Worm (Caenorhabditis elegans) whole organism, L1 larva: ENCODE measurements around the gene F09E5.16.
A peak's percentile ranks its signal among the peaks of the same experiment; 100 is the strongest.

Experiments used
- C04F5.9 ChIP-seq: sonication (generic microtip); optimal IDR thresholded peaks from 2 replicates; lab custom pipeline; 2016; ENCODE audit warnings: missing genetic modification characterization, missing compliant biosample characterization
- C16A3.4 ChIP-seq: fragments of 150-350 bp; optimal IDR thresholded peaks from 2 replicates; lab custom pipeline; 2014; ENCODE audit warnings: missing biosample characterization, missing genetic modification characterization
- C34B4.2 ChIP-seq: sonication (generic microtip); optimal IDR thresholded peaks from 2 replicates; lab custom pipeline; 2017; ENCODE audit warnings: mild to moderate bottlenecking, missing genetic modification characterization, missing compliant biosample characterization
- F16B12.6 ChIP-seq: fragments of 150-350 bp; optimal IDR thresholded peaks from 2 replicates; lab custom pipeline; 2014; ENCODE audit warnings: missing biosample characterization, missing genetic modification characterization
- alr-1 ChIP-seq: fragments of 200-800 bp; sonication (Bioruptor generic); optimal IDR thresholded peaks from 2 replicates; lab custom pipeline; 2018; ENCODE audit warnings: borderline replicate concordance, mild to moderate bottlenecking, missing genetic modification characterization, missing compliant biosample characterization
- ama-1 ChIP-seq: fragments of 150-350 bp; optimal IDR thresholded peaks from 2 replicates; lab custom pipeline; 2014
- blmp-1 ChIP-seq: fragments of 150-350 bp; optimal IDR thresholded peaks from 2 replicates; lab custom pipeline; 2014; ENCODE audit warnings: missing biosample characterization, missing genetic modification characterization
- ceh-63 ChIP-seq: fragments of 200-800 bp; sonication (Bioruptor generic); optimal IDR thresholded peaks from 2 replicates; lab custom pipeline; 2018; ENCODE audit warnings: mild to moderate bottlenecking, missing genetic modification characterization, missing compliant biosample characterization
- ceh-8 ChIP-seq: fragments of 200-800 bp; sonication (Bioruptor generic); optimal IDR thresholded peaks from 2 replicates; lab custom pipeline; 2018; ENCODE audit warnings: mild to moderate bottlenecking, missing genetic modification characterization, moderate library complexity, missing compliant biosample characterization
- ceh-82 ChIP-seq, 3 experiments: fragments of 150-350 bp in 1 of 3; sonication (generic microtip) in 2 of 3; optimal IDR thresholded peaks; 2 replicates each; lab custom pipeline; 2014 to 2017; ENCODE audit warnings: missing biosample characterization in 3 of 3, missing genetic modification characterization in 3 of 3
- ceh-90 ChIP-seq: sonication (generic microtip); optimal IDR thresholded peaks from 2 replicates; lab custom pipeline; 2016; ENCODE audit warnings: missing genetic modification characterization, missing compliant biosample characterization
- ces-1 ChIP-seq: fragments of 150-350 bp; optimal IDR thresholded peaks from 2 replicates; lab custom pipeline; 2014; ENCODE audit warnings: missing biosample characterization, missing genetic modification reagents, missing genetic modification characterization
- dpl-1 ChIP-seq, 3 experiments: fragments of 150-350 bp in 2 of 3; sonication (generic microtip) in 1 of 3; optimal IDR thresholded peaks; 2 replicates each; lab custom pipeline; 2014 to 2017; ENCODE audit warnings: missing biosample characterization in 3 of 3, missing genetic modification characterization in 3 of 3, missing genetic modification reagents in 3 of 3
- efl-1 ChIP-seq, 4 experiments: fragments of 150-350 bp; optimal IDR thresholded peaks in 3 of 4; peaks in 1 of 4; 1 replicate in 1 of 4; 2 replicates in 3 of 4; lab custom pipeline; 2014; ENCODE audit warnings: missing biosample characterization in 2 of 4, missing genetic modification characterization in 2 of 4, missing genetic modification reagents in 2 of 4
- efl-3 ChIP-seq: fragments of 200-800 bp; sonication (Bioruptor generic); optimal IDR thresholded peaks from 2 replicates; lab custom pipeline; 2018; ENCODE audit warnings: mild to moderate bottlenecking, missing genetic modification characterization, missing compliant biosample characterization
- egl-27 ChIP-seq, 2 experiments: fragments of 150-350 bp in 1 of 2; sonication (generic microtip); optimal IDR thresholded peaks; 3 replicates each; lab custom pipeline; 2017 to 2018; ENCODE audit warnings: missing biosample characterization in 2 of 2, missing genetic modification characterization in 2 of 2, missing genetic modification reagents in 2 of 2
- ets-5 ChIP-seq: fragments of 200-800 bp; sonication (Bioruptor generic); IDR thresholded peaks from 2 replicates; pipeline ENCODE4 v1.3.6; 2022; ENCODE audit warnings: missing genetic modification characterization, missing compliant biosample characterization
- fkh-8 ChIP-seq: sonication (generic microtip); optimal IDR thresholded peaks from 2 replicates; lab custom pipeline; 2016; ENCODE audit warnings: mild to moderate bottlenecking, missing genetic modification characterization, missing compliant biosample characterization
- fos-1 ChIP-seq: fragments of 150-350 bp; optimal IDR thresholded peaks from 2 replicates; lab custom pipeline; 2014; ENCODE audit warnings: missing biosample characterization, missing genetic modification characterization
- hpl-2 ChIP-seq: fragments of 150-350 bp; optimal IDR thresholded peaks from 2 replicates; lab custom pipeline; 2014; ENCODE audit warnings: missing biosample characterization, missing genetic modification reagents, missing genetic modification characterization
- irx-1 ChIP-seq: sonication (generic microtip); optimal IDR thresholded peaks from 2 replicates; lab custom pipeline; 2016; ENCODE audit warnings: missing genetic modification characterization, missing compliant biosample characterization
- lin-13 ChIP-seq: fragments of 150-350 bp; optimal IDR thresholded peaks from 2 replicates; lab custom pipeline; 2014; ENCODE audit warnings: missing biosample characterization, missing genetic modification reagents, missing genetic modification characterization
- lin-14 ChIP-seq: fragments of 200-800 bp; sonication (Bioruptor generic); optimal IDR thresholded peaks from 2 replicates; lab custom pipeline; 2018; ENCODE audit warnings: mild to moderate bottlenecking, missing genetic modification characterization, moderate library complexity, missing compliant biosample characterization
- lin-15B ChIP-seq: fragments of 150-350 bp; sonication (generic microtip); optimal IDR thresholded peaks from 3 replicates; lab custom pipeline; 2014; ENCODE audit warnings: missing biosample characterization, missing genetic modification characterization
- lin-35 ChIP-seq, 2 experiments: fragments of 150-350 bp; optimal IDR thresholded peaks; 2 replicates each; lab custom pipeline; 2014; ENCODE audit warnings: missing biosample characterization in 2 of 2, missing genetic modification characterization in 2 of 2, missing genetic modification reagents in 2 of 2
- lin-39 ChIP-seq: fragments of 150-350 bp; optimal IDR thresholded peaks from 2 replicates; lab custom pipeline; 2014; ENCODE audit warnings: missing biosample characterization, missing genetic modification reagents, missing genetic modification characterization
- lir-3 ChIP-seq: sonication (generic microtip); optimal IDR thresholded peaks from 2 replicates; lab custom pipeline; 2016; ENCODE audit warnings: mild to moderate bottlenecking, missing genetic modification characterization, moderate library complexity, missing compliant biosample characterization; ENCODE audit not compliant: poor library complexity
- mef-2 ChIP-seq: fragments of 150-350 bp; optimal IDR thresholded peaks from 2 replicates; lab custom pipeline; 2014; ENCODE audit warnings: missing biosample characterization, missing genetic modification characterization
- nhr-11 ChIP-seq: fragments of 150-350 bp; optimal IDR thresholded peaks from 2 replicates; lab custom pipeline; 2014; ENCODE audit warnings: missing biosample characterization, missing genetic modification characterization
- nhr-47 ChIP-seq: sonication (generic microtip); optimal IDR thresholded peaks from 2 replicates; lab custom pipeline; 2016; ENCODE audit warnings: mild to moderate bottlenecking, missing genetic modification characterization, moderate library complexity, missing compliant biosample characterization
- nhr-77 ChIP-seq: fragments of 150-350 bp; optimal IDR thresholded peaks from 2 replicates; lab custom pipeline; 2014; ENCODE audit warnings: missing biosample characterization, missing genetic modification characterization
- nhr-84 ChIP-seq: sonication (generic microtip); optimal IDR thresholded peaks from 2 replicates; lab custom pipeline; 2017; ENCODE audit warnings: missing biosample characterization, missing genetic modification characterization
- nhr-90 ChIP-seq: sonication (generic microtip); optimal IDR thresholded peaks from 2 replicates; lab custom pipeline; 2016; ENCODE audit warnings: mild to moderate bottlenecking, missing genetic modification characterization, missing compliant biosample characterization; ENCODE audit not compliant: poor library complexity
- snpc-4 ChIP-seq: fragments of 150-350 bp; optimal IDR thresholded peaks from 2 replicates; lab custom pipeline; 2014; ENCODE audit warnings: missing biosample characterization, missing genetic modification characterization
- sup-37 ChIP-seq: fragments of 200-800 bp; sonication (Bioruptor generic); optimal IDR thresholded peaks from 2 replicates; lab custom pipeline; 2018; ENCODE audit warnings: mild to moderate bottlenecking, missing genetic modification characterization, missing compliant biosample characterization
- swsn-7 ChIP-seq: sonication (generic microtip); optimal IDR thresholded peaks from 2 replicates; lab custom pipeline; 2016; ENCODE audit warnings: missing genetic modification characterization, missing compliant biosample characterization
- tbx-2 ChIP-seq: sonication (generic microtip); optimal IDR thresholded peaks from 2 replicates; lab custom pipeline; 2016; ENCODE audit warnings: missing genetic modification characterization, missing compliant biosample characterization
- tlp-1 ChIP-seq: fragments of 150-350 bp; optimal IDR thresholded peaks from 2 replicates; lab custom pipeline; 2014; ENCODE audit warnings: missing biosample characterization, missing genetic modification characterization
- unc-30 ChIP-seq: sonication (generic microtip); optimal IDR thresholded peaks from 2 replicates; lab custom pipeline; 2017; ENCODE audit warnings: missing biosample characterization, missing genetic modification characterization
- unc-86 ChIP-seq: sonication (generic microtip); optimal IDR thresholded peaks from 2 replicates; lab custom pipeline; 2016; ENCODE audit warnings: missing genetic modification characterization, missing compliant biosample characterization
- unc-98 ChIP-seq: fragments of 200-800 bp; sonication (Bioruptor generic); IDR thresholded peaks from 2 replicates; pipeline ENCODE4 v1.3.6; 2022; ENCODE audit warnings: missing genetic modification characterization, missing compliant biosample characterization
- xbp-1 ChIP-seq: sonication (generic microtip); optimal IDR thresholded peaks from 2 replicates; lab custom pipeline; 2016; ENCODE audit warnings: missing genetic modification characterization, missing compliant biosample characterization
- ztf-11 ChIP-seq, 2 experiments: sonication (generic microtip); optimal IDR thresholded peaks; 2 replicates each; lab custom pipeline; 2016 to 2017; ENCODE audit warnings: missing genetic modification characterization in 2 of 2, missing biosample characterization in 1 of 2, missing compliant biosample characterization in 1 of 2

F09E5.16 gene

ce11 chrII:5395594-5395993, 30.0 kb upstream of the F09E5.16 start, which contains the start of gene pink-1:
TSS of gene pink-1 (minus strand) at chrII:5395694.
- no peak for TF ChIP-seq nhr-77 (tag; lab: Kevin White, UChicago)
- TF ChIP-seq xbp-1 (tag; lab: Kevin White, UChicago), result no peak
- no peak for TF ChIP-seq fkh-8 (tag; lab: Kevin White, UChicago)
- TF ChIP-seq ama-1 (lab: Kevin White, UChicago), result no peak
- TF ChIP-seq F16B12.6 (tag; lab: Kevin White, UChicago), result no peak
- TF ChIP-seq lin-13, result no peak
- no peak for TF ChIP-seq alr-1
- TF ChIP-seq C16A3.4 (tag; lab: Kevin White, UChicago), result no peak
- no peak for TF ChIP-seq egl-27 (tag; optimal IDR thresholded peaks at IDR 0.05; lab: Kevin White, UChicago)
- TF ChIP-seq ces-1 (GFP tag; lab: Kevin White, UChicago), result no peak
- no peak for TF ChIP-seq nhr-90 (tag; lab: Kevin White, UChicago)
- TF ChIP-seq lin-14 (GFP tag; lab: Kevin White, UChicago), result no peak
- TF ChIP-seq dpl-1 (GFP tag; optimal IDR thresholded peaks at IDR 0.05; lab: Kevin White, UChicago), result no peak
- no peak for TF ChIP-seq unc-86 (tag; lab: Kevin White, UChicago)

ce11 chrII:5393090-5393489, 27.5 kb upstream of the F09E5.16 start, which contains the start of gene brap-2:
TSS of gene brap-2 (minus strand) at chrII:5393190.
- TF ChIP-seq blmp-1 (tag; lab: Kevin White, UChicago), result no peak
- no peak for TF ChIP-seq tbx-2 (tag; lab: Kevin White, UChicago)
- TF ChIP-seq lin-14 (GFP tag; lab: Kevin White, UChicago), result no peak
- no peak for TF ChIP-seq lin-35 (GFP tag; optimal IDR thresholded peaks at IDR 0.05; lab: Kevin White, UChicago)
- TF ChIP-seq ceh-8 (GFP tag; lab: Kevin White, UChicago), result no peak
- no peak for TF ChIP-seq mef-2 (tag; lab: Kevin White, UChicago)
- TF ChIP-seq alr-1, result no peak
- no peak for TF ChIP-seq nhr-47
- TF ChIP-seq ets-5 (GFP tag; lab: Robert Waterston, UW), result no peak
- no peak for TF ChIP-seq nhr-84
- TF ChIP-seq dpl-1 (GFP tag; optimal IDR thresholded peaks at IDR 0.05; lab: Kevin White, UChicago), result no peak
- no peak for TF ChIP-seq sup-37 (GFP tag; lab: Kevin White, UChicago)

ce11 chrII:5391447-5391846, 25.9 kb upstream of the F09E5.16 start:
- TF ChIP-seq lin-35 (GFP tag; optimal IDR thresholded peaks at IDR 0.05; lab: Kevin White, UChicago) (peak in 1 of 2 experiments; percentile 3), lin-39 (tag; lab: Kevin White, UChicago) (no peak), dpl-1 (GFP tag; optimal IDR thresholded peaks at IDR 0.05; lab: Kevin White, UChicago) (peak in 2 of 3 experiments; percentile 13 to 48), efl-1 (optimal IDR thresholded peaks at IDR 0.05; lab: Kevin White, UChicago) (peak; percentile 28 to 45), efl-1 (GFP tag; optimal IDR thresholded peaks at IDR 0.05 in 1 of 2; lab: Kevin White, UChicago) (peak; percentile 46 to 89)

ce11 chrII:5389831-5390323, 24.3 kb upstream of the F09E5.16 start, which contains the start of gene ndx-6:
TSS of gene ndx-6 (minus strand) at chrII:5389881.
- TF ChIP-seq nhr-11 (tag; lab: Kevin White, UChicago) (peak; percentile 64), lir-3 (peak; percentile 62), ces-1 (GFP tag; lab: Kevin White, UChicago) (no peak), unc-98 (GFP tag; lab: Robert Waterston, UW) (no peak), ceh-82 (tag; optimal IDR thresholded peaks at IDR 0.05; lab: Kevin White, UChicago) (peak; percentile 81 to 88 (median 84)), C04F5.9 (tag; lab: Kevin White, UChicago) (peak; percentile 33), unc-30 (tag; lab: Kevin White, UChicago) (no peak), hpl-2 (GFP tag; lab: Kevin White, UChicago) (no peak), nhr-84 (no peak), mef-2 (tag; lab: Kevin White, UChicago) (no peak), efl-1 (optimal IDR thresholded peaks at IDR 0.05; lab: Kevin White, UChicago) (peak; percentile 92 to 99), efl-1 (GFP tag; optimal IDR thresholded peaks at IDR 0.05 in 1 of 2; lab: Kevin White, UChicago) (peak; percentile 98 to 100), fos-1 (tag; lab: Kevin White, UChicago) (peak; percentile 76), sup-37 (GFP tag; lab: Kevin White, UChicago) (no peak), irx-1 (tag; lab: Kevin White, UChicago) (peak; percentile 47), lin-15B (tag; lab: Kevin White, UChicago) (peak; percentile 59), lin-35 (GFP tag; optimal IDR thresholded peaks at IDR 0.05; lab: Kevin White, UChicago) (peak; percentile 99 to 100), ztf-11 (tag; optimal IDR thresholded peaks at IDR 0.05; lab: Kevin White, UChicago) (peak in 1 of 2 experiments; percentile 27), C34B4.2 (tag; lab: Kevin White, UChicago) (no peak), lin-39 (tag; lab: Kevin White, UChicago) (peak; percentile 65), ceh-63 (GFP tag; lab: Kevin White, UChicago) (no peak), ama-1 (lab: Kevin White, UChicago) (peak; percentile 75), tlp-1 (no peak), tbx-2 (tag; lab: Kevin White, UChicago) (peak; percentile 83), F16B12.6 (tag; lab: Kevin White, UChicago) (peak; percentile 67), swsn-7 (peak; percentile 87), C16A3.4 (tag; lab: Kevin White, UChicago) (peak; percentile 90), xbp-1 (tag; lab: Kevin White, UChicago) (peak; percentile 88), efl-3 (GFP tag; lab: Kevin White, UChicago) (no peak), ceh-90 (tag; lab: Kevin White, UChicago) (peak; percentile 26), snpc-4 (tag; lab: Kevin White, UChicago) (peak; percentile 78), lin-14 (GFP tag; lab: Kevin White, UChicago) (peak; percentile 88)
